Fruit fly (Drosophila melanogaster): ENCODE results near the gene CG15561.

Gene CG15561

DNA sequence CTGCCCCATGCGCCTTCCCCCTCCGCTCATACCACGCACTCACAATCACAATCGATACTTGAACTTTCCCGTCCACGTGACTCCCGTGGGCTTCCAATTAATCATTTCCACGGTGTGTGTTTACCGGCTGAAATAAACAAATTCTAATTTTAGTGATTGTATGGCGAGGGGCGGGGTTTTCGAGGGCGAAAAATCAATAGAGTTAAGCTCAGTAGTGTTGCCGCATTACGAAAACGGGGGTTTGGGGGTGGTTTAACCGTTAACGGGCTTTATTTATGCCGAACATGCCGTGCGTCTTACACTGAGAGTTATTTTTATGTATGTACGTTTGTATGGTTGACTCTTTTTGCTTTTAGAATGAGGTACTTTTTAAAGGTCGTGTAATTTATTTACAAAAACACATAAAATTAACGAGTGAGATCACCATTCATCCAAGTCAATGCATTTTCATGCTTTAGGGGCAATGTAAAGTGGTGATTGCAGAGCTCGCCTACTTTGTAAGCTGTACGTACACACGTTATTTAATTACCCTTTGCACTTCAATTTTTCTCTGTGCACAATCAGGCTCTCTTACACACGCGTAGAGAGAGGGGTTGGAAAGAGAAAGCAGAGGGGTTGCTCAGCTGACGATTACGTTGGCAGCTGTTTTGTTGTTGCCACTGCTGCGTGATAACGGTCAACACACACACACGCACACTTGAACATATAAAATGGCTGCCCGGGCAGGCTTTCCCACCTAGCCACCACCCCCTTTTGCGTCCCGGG, 6.6 kb upstream of the CG15561 start (continued):
- no peak for TF ChIP-seq CG6791 (GFP tag; IDR thresholded peaks at IDR 0.05; ENCODE audit: partially characterized antibody)
- peak; percentile 80 for TF ChIP-seq CG17829 (tag; optimal IDR thresholded peaks at IDR 0.05)
- peak; percentile 66 for TF ChIP-seq CG5180 (GFP tag; optimal IDR thresholded peaks at IDR 0.05)
- TF ChIP-seq pfk (GFP tag; optimal IDR thresholded peaks at IDR 0.05) = no peak
- TF ChIP-seq CG4820 (GFP tag; optimal IDR thresholded peaks at IDR 0.05) = peak; percentile 75
- no peak for TF ChIP-seq tgo (GFP tag; IDR thresholded peaks at IDR 0.05)
- peak; percentile 77 for TF ChIP-seq CG12744 (GFP tag; optimal IDR thresholded peaks at IDR 0.05)
- TF ChIP-seq CG12659 (GFP tag; optimal IDR thresholded peaks at IDR 0.05) = peak; percentile 87
- TF ChIP-seq Ets65A (GFP tag) = peak; percentile 98
- peak; percentile 75 for TF ChIP-seq CG10267 (tag; optimal IDR thresholded peaks at IDR 0.05)
- peak; percentile 34 for TF ChIP-seq CG4328 (GFP tag; optimal IDR thresholded peaks at IDR 0.05)
- TF ChIP-seq Hsf (GFP tag; optimal IDR thresholded peaks at IDR 0.05) = peak; percentile 88
- no peak for TF ChIP-seq H2.0 (GFP tag; IDR thresholded peaks at IDR 0.05)
- peak; percentile 84 for TF ChIP-seq CG1603 (tag; optimal IDR thresholded peaks at IDR 0.05)
- TF ChIP-seq gsb-n (tag; optimal IDR thresholded peaks at IDR 0.05) = peak; percentile 74
- peak; percentile 86 for TF ChIP-seq pb (GFP tag; optimal IDR thresholded peaks at IDR 0.05)
- peak; percentile 71 for TF ChIP-seq zen (tag; optimal IDR thresholded peaks at IDR 0.05)
- peak; percentile 40 for TF ChIP-seq CG15479 (GFP tag; optimal IDR thresholded peaks at IDR 0.05)
- peak; percentile 77 for TF ChIP-seq CG12942 (GFP tag; optimal IDR thresholded peaks at IDR 0.05)
- peak; percentile 67 to 87 for TF ChIP-seq chif (GFP tag; optimal IDR thresholded peaks at IDR 0.05)
- peak; percentile 84 for TF ChIP-seq CG18262 (tag; optimal IDR thresholded peaks at IDR 0.05)
- no peak for TF ChIP-seq hbn (GFP tag; IDR thresholded peaks at IDR 0.05; ENCODE audit: partially characterized antibody)
- TF ChIP-seq Awh (GFP tag; IDR thresholded peaks at IDR 0.05) = no peak
- TF ChIP-seq Doc2 (GFP tag; IDR thresholded peaks at IDR 0.05) = no peak
- peak; percentile 97 for TF ChIP-seq Med (GFP tag)
- TF ChIP-seq CG4360 (GFP tag; IDR thresholded peaks at IDR 0.05) = no peak
- no peak for TF ChIP-seq HLHmδ (GFP tag; optimal IDR thresholded peaks at IDR 0.05)
- peak; percentile 89 for TF ChIP-seq CG18619 (GFP tag; optimal IDR thresholded peaks at IDR 0.05)
- TF ChIP-seq CG3838 (GFP tag; optimal IDR thresholded peaks at IDR 0.05) = peak; percentile 73
- peak; percentile 86 for TF ChIP-seq CG16863 (GFP tag; optimal IDR thresholded peaks at IDR 0.05)
- TF ChIP-seq repo (GFP tag; optimal IDR thresholded peaks at IDR 0.05) = peak; percentile 76
- TF ChIP-seq cato (GFP tag; optimal IDR thresholded peaks at IDR 0.05; ENCODE audit: borderline replicate concordance) = peak; percentile 53
- TF ChIP-seq Bteb2 (GFP tag; optimal IDR thresholded peaks at IDR 0.05) = peak; percentile 74
- peak; percentile 89 for TF ChIP-seq dmrt99B (tag; optimal IDR thresholded peaks at IDR 0.05)
- TF ChIP-seq BtbVII (GFP tag; optimal IDR thresholded peaks at IDR 0.05) = peak; percentile 70
- no peak for TF ChIP-seq jing (GFP tag; optimal IDR thresholded peaks at IDR 0.05)
- TF ChIP-seq Dfd (GFP tag; optimal IDR thresholded peaks at IDR 0.05) = no peak
- TF ChIP-seq MBD-R2 (GFP tag; IDR thresholded peaks at IDR 0.05) = no peak
- TF ChIP-seq CoRest (tag; optimal IDR thresholded peaks at IDR 0.05) = peak; percentile 92
- no peak for TF ChIP-seq Taf1 (GFP tag; IDR thresholded peaks at IDR 0.05)
- no peak for TF ChIP-seq wdn (GFP tag; IDR thresholded peaks at IDR 0.05)
- TF ChIP-seq CG7928 (GFP tag; optimal IDR thresholded peaks at IDR 0.05) = peak; percentile 50
- TF ChIP-seq CG6175 (GFP tag; IDR thresholded peaks at IDR 0.05) = no peak
- peak; percentile 79 for TF ChIP-seq tx (GFP tag; optimal IDR thresholded peaks at IDR 0.05)
- peak; percentile 82 for TF ChIP-seq Chrac-16 (GFP tag; optimal IDR thresholded peaks at IDR 0.05)
- peak; percentile 56; the same call in 2 of the 3 replicates for TF ChIP-seq croc (GFP tag; conservative IDR thresholded peaks at IDR 0.05)
- no peak for TF ChIP-seq CG43689 (GFP tag; IDR thresholded peaks at IDR 0.05)
- peak; percentile 90 for TF ChIP-seq mam (GFP tag; optimal IDR thresholded peaks at IDR 0.05)
- TF ChIP-seq Lhr (GFP tag; optimal IDR thresholded peaks at IDR 0.05) = peak; percentile 54
- no peak for TF ChIP-seq CG15073 (GFP tag; optimal IDR thresholded peaks at IDR 0.05)
